Fruit fly (Drosophila melanogaster) whole organism, adult: ENCODE data around the gene Mettl14.

Source experiments
- CG11617 ChIP-seq: fragments of 200-800 bp; sonication (Bioruptor generic); optimal IDR thresholded peaks from 2 replicates; lab custom pipeline; 2017; ENCODE audit warnings: mild to moderate bottlenecking, missing biosample characterization, missing genetic modification reagents, missing genetic modification characterization
- CG12768 ChIP-seq: fragments of 200-800 bp; sonication (Bioruptor generic); optimal IDR thresholded peaks from 2 replicates; lab custom pipeline; 2017; ENCODE audit warnings: missing biosample characterization, missing genetic modification characterization, mild to moderate bottlenecking, moderate library complexity, missing genetic modification reagents
- CG14711 ChIP-seq: fragments of 200-800 bp; sonication (Bioruptor generic); optimal IDR thresholded peaks from 2 replicates; lab custom pipeline; 2018; ENCODE audit warnings: missing biosample characterization, mild to moderate bottlenecking, missing genetic modification characterization, moderate library complexity
- CG1620 ChIP-seq: fragments of 200-800 bp; sonication (Bioruptor generic); optimal IDR thresholded peaks from 2 replicates; lab custom pipeline; 2016; ENCODE audit warnings: missing biosample characterization, missing genetic modification characterization
- CG33017 ChIP-seq: fragments of 200-800 bp; sonication (Bioruptor generic); optimal IDR thresholded peaks from 2 replicates; lab custom pipeline; 2018; ENCODE audit warnings: missing biosample characterization, mild to moderate bottlenecking, missing genetic modification characterization, moderate library complexity
- CG5204 ChIP-seq: fragments of 200-800 bp; sonication (Bioruptor generic); optimal IDR thresholded peaks from 2 replicates; lab custom pipeline; 2016; ENCODE audit warnings: missing biosample characterization, missing genetic modification characterization
- CG7045 ChIP-seq: fragments of 200-800 bp; sonication (Bioruptor generic); optimal IDR thresholded peaks from 2 replicates; lab custom pipeline; 2017; ENCODE audit warnings: missing biosample characterization, mild to moderate bottlenecking, missing genetic modification characterization
- CG7101 ChIP-seq: fragments of 200-800 bp; sonication (Bioruptor generic); optimal IDR thresholded peaks from 2 replicates; lab custom pipeline; 2018; ENCODE audit warnings: missing biosample characterization, mild to moderate bottlenecking, missing genetic modification characterization, moderate library complexity
- Clk ChIP-seq: fragments of 200-800 bp; sonication (Bioruptor generic); optimal IDR thresholded peaks from 2 replicates; lab custom pipeline; 2017; ENCODE audit warnings: missing biosample characterization, missing genetic modification characterization
- Crg-1 ChIP-seq: fragments of 200-800 bp; sonication (Bioruptor generic); optimal IDR thresholded peaks from 2 replicates; lab custom pipeline; 2016; ENCODE audit warnings: missing biosample characterization, missing genetic modification characterization
- Hr96 ChIP-seq: fragments of 200-800 bp; sonication (Bioruptor generic); optimal IDR thresholded peaks from 2 replicates; lab custom pipeline; 2016; ENCODE audit warnings: missing biosample characterization, missing genetic modification characterization
- Mnt ChIP-seq: fragments of 200-800 bp; sonication (Bioruptor generic); optimal IDR thresholded peaks from 2 replicates; lab custom pipeline; 2016; ENCODE audit warnings: missing biosample characterization, mild to moderate bottlenecking, missing genetic modification characterization
- bab1 ChIP-seq: fragments of 200-800 bp; sonication (Bioruptor generic); optimal IDR thresholded peaks from 3 replicates; lab custom pipeline; 2019; ENCODE audit warnings: missing biosample characterization, mild to moderate bottlenecking, missing genetic modification characterization, moderate library complexity
- cic ChIP-seq: fragments of 200-800 bp; sonication (Bioruptor generic); optimal IDR thresholded peaks from 2 replicates; lab custom pipeline; 2017; ENCODE audit warnings: missing biosample characterization, mild to moderate bottlenecking, missing genetic modification characterization, moderate library complexity
- cnc ChIP-seq, 2 experiments: fragments of >200 bp; optimal IDR thresholded peaks; 2 replicates each; lab custom pipeline; 2017
- kay ChIP-seq: fragments of 200-800 bp; sonication (Bioruptor generic); peaks from one replicate; lab custom pipeline; 2016; ENCODE audit warnings: missing biosample characterization, missing genetic modification characterization, borderline replicate concordance
- ovo ChIP-seq: fragments of 200-800 bp; sonication (Bioruptor generic); optimal IDR thresholded peaks from 2 replicates; lab custom pipeline; 2016; ENCODE audit warnings: missing biosample characterization, missing genetic modification characterization
- pad ChIP-seq: fragments of 200-800 bp; sonication (Bioruptor generic); optimal IDR thresholded peaks from 3 replicates; lab custom pipeline; 2017; ENCODE audit warnings: missing biosample characterization, missing genetic modification characterization, mild to moderate bottlenecking, moderate library complexity, missing genetic modification reagents
- tj ChIP-seq: fragments of 200-800 bp; sonication (Bioruptor generic); optimal IDR thresholded peaks from 3 replicates; lab custom pipeline; 2017; ENCODE audit warnings: missing biosample characterization, mild to moderate bottlenecking, missing genetic modification characterization, moderate library complexity
- toe ChIP-seq: fragments of 200-800 bp; sonication (Bioruptor generic); optimal IDR thresholded peaks from 2 replicates; lab custom pipeline; 2016; ENCODE audit warnings: missing biosample characterization, missing genetic modification characterization

Mettl14 gene

DNA sequence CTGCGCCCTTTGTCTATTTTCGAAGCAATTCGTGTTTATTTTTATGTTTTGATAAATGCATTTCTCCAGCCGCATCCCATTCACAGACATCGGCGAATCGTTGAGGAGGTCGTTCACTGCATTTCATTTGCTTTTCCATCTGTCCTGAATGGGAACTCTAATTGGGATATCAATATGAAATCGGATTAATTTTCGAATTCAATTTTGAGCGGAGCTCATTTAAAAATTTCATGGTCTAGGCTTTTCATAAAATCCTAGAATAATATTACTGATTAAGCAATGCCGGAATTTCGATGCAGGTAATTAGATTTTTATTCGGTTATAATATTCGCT, 18.2 kb upstream of the Mettl14 start:
- no peak for TF ChIP-seq toe (GFP tag; lab: Kevin White, UChicago)
- no peak for TF ChIP-seq CG7045 (GFP tag; lab: Kevin White, UChicago)
- no peak for TF ChIP-seq CG5204 (GFP tag; lab: Kevin White, UChicago)
- TF ChIP-seq cic (GFP tag; lab: Kevin White, UChicago) = no peak
- TF ChIP-seq pad (GFP tag; lab: Kevin White, UChicago) = no peak
- TF ChIP-seq tj (GFP tag; lab: Kevin White, UChicago) = no peak
- TF ChIP-seq CG33017 (tag; lab: Kevin White, UChicago) = no peak
- no peak for TF ChIP-seq Hr96 (GFP tag; lab: Kevin White, UChicago)
- no peak for TF ChIP-seq Mnt
- no peak for TF ChIP-seq CG14711 (tag; lab: Kevin White, UChicago)
- no peak for TF ChIP-seq CG11617 (GFP tag; lab: Kevin White, UChicago)
- TF ChIP-seq CG12768 (GFP tag; lab: Kevin White, UChicago) = no peak
- TF ChIP-seq Clk (GFP tag; lab: Kevin White, UChicago) = no peak
- TF ChIP-seq ovo (GFP tag; lab: Kevin White, UChicago) = no peak

DNA sequence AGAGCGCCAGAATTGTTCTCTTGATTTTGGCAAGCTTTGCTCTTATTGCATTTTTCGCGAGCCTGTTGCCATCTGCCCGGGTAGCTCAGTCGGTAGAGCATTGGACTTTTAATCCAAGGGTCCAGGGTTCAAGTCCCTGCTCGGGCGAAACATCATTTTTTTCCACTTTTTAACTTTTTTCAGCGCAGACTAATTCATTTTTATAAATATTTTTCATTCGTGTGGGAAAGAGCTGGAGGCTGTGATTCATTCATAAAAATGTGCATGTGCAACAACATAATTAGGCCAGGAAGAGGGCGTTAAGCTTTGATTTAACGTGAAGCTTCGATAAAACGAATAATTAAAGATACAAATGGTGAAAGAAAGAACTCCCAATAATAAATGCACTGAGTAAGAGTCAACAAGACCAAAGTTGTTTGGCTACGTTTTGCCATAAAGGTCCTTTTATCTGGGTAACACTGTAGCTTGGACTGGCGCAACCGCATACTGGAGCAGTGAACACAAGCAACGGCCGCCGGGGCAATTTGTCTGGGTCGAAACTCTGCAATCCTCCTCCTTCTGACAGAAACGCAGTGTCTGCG, 17.5 kb upstream of the Mettl14 start:
- TF ChIP-seq CG1620 (GFP tag; lab: Kevin White, UChicago) = no peak
- no peak for TF ChIP-seq bab1 (GFP tag; lab: Kevin White, UChicago)
- TF ChIP-seq Mnt = no peak
- no peak for TF ChIP-seq Clk (GFP tag; lab: Kevin White, UChicago)
- no peak for TF ChIP-seq tj (GFP tag; lab: Kevin White, UChicago)
- TF ChIP-seq CG14711 (tag; lab: Kevin White, UChicago) = no peak
- peak; percentile 65 for TF ChIP-seq kay (GFP tag; lab: Kevin White, UChicago)
- no peak for TF ChIP-seq CG5204 (GFP tag; lab: Kevin White, UChicago)
- peak; percentile 3 for TF ChIP-seq CG7045 (GFP tag; lab: Kevin White, UChicago)

DNA sequence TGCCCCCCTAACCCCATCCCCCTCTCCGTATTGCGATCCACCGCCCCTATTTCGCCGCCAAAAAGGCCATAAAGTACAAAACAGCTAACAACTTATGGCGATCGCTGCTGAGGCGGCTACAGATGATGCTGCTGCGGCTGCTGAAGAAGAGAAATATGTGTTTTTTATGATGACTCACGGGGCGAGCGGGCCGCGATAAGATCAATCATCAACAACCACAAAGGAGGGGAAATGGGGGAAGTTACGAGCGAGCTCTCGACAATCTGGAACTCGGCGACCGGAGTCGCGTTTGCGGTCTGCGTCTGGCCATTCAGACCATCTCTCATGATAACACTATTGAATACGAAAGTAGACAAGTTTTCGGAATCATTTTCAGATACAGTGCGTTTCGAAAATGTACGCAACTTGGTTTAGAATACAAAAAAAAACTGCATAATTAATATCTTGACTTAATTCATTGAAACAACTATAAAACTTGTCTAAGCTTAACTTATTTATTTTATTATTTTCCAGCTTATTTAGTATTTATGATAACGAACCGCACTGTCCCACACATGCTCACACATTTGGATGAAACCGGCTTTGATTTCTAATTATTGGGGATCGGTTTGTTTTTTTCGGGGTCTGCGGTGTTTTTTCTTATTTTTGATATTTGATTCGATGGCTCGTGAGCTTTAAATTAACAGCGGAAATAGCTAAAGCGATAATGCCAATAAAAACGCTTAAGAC, 15.9 kb upstream of the Mettl14 start:
- TF ChIP-seq kay (GFP tag; lab: Kevin White, UChicago) (peak; percentile 59), CG7101 (tag; lab: Kevin White, UChicago) (peak; percentile 3), bab1 (GFP tag; lab: Kevin White, UChicago) (peak; percentile 27), ovo (GFP tag; lab: Kevin White, UChicago) (no peak)

dm6 chr2L:8293449-8293848, 14.8 kb upstream of the Mettl14 start:
- TF ChIP-seq CG11617 (GFP tag; lab: Kevin White, UChicago) (no peak), CG33017 (tag; lab: Kevin White, UChicago) (no peak), CG5204 (GFP tag; lab: Kevin White, UChicago) (no peak), CG1620 (GFP tag; lab: Kevin White, UChicago) (no peak), toe (GFP tag; lab: Kevin White, UChicago) (no peak), Mnt (no peak), CG14711 (tag; lab: Kevin White, UChicago) (no peak)

DNA sequence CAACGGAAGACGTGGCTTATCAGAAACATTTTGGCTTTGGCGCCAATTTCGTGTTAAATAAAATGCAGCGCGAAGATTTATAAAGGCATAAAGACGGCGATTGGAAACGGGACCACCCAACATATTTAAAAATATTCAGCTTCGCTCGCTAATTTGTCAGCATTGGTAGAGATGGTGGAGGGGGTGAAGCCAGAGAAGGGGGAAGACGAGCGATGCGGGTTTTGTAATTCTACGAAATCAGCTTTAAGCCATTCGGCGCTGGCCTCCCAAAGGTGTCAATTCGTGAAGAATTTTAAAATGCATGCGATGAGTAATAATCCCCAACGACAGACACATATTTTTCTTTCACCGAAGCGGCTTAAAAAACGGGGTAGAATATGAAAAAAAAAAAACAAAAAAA, 14.2 kb upstream of the Mettl14 start:
- TF ChIP-seq CG12768 (GFP tag; lab: Kevin White, UChicago) (no peak), tj (GFP tag; lab: Kevin White, UChicago) (peak; percentile 98)

DNA sequence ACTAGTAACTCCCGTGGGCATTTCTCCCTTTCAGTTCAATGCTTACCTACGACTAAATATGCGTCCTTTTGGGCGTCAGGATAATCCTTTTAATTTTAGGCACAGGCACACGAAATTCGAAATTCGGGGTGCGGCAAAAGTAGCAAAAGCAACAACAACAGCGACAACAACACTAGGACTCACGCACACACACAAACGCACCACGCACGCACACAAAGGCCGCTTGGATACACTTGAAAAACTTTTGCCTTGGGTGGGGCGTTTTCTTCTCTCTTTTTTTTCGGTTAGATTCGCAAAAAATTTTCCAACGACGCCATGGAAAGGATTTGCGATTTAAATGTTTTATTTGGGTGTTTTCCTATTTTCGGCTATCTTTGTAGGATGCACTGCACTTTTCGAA, 11.8 kb upstream of the Mettl14 start:
- TF ChIP-seq Hr96 (GFP tag; lab: Kevin White, UChicago) = no peak
- TF ChIP-seq bab1 (GFP tag; lab: Kevin White, UChicago) = no peak
- no peak for TF ChIP-seq CG1620 (GFP tag; lab: Kevin White, UChicago)
- TF ChIP-seq cic (GFP tag; lab: Kevin White, UChicago) = no peak
- no peak for TF ChIP-seq CG33017 (tag; lab: Kevin White, UChicago)
- no peak for TF ChIP-seq Clk (GFP tag; lab: Kevin White, UChicago)
- TF ChIP-seq cnc (optimal IDR thresholded peaks at IDR 0.05; lab: Kevin White, UChicago) = no peak
- no peak for TF ChIP-seq CG5204 (GFP tag; lab: Kevin White, UChicago)
- TF ChIP-seq pad (GFP tag; lab: Kevin White, UChicago) = no peak
- no peak for TF ChIP-seq tj (GFP tag; lab: Kevin White, UChicago)
- no peak for TF ChIP-seq kay (GFP tag; lab: Kevin White, UChicago)
- no peak for TF ChIP-seq CG14711 (tag; lab: Kevin White, UChicago)
- TF ChIP-seq CG12768 (GFP tag; lab: Kevin White, UChicago) = no peak
- no peak for TF ChIP-seq toe (GFP tag; lab: Kevin White, UChicago)
- no peak for TF ChIP-seq CG11617 (GFP tag; lab: Kevin White, UChicago)
- no peak for TF ChIP-seq Crg-1 (GFP tag; lab: Kevin White, UChicago)
